Worm (Caenorhabditis elegans) whole organism, L4 larva: ENCODE measurements around the gene tgt-1.

Source experiments
- ZK546.5 ChIP-seq, 2 experiments: sonication (generic microtip); optimal IDR thresholded peaks; 2 replicates each; lab custom pipeline; 2017; ENCODE audit warnings: missing biosample characterization in 2 of 2, missing genetic modification characterization in 2 of 2
- php-3 ChIP-seq: fragments of 200-800 bp; sonication (Bioruptor generic); IDR thresholded peaks from 2 replicates; pipeline ENCODE4 v1.3.6; 2022; ENCODE audit warnings: missing genetic modification reagents, missing genetic modification characterization, missing compliant biosample characterization
- set-16 ChIP-seq: fragments of 200-800 bp; sonication (Bioruptor generic); IDR thresholded peaks from 2 replicates; pipeline ENCODE4 v1.3.6; 2022; ENCODE audit warnings: missing genetic modification reagents, missing genetic modification characterization, missing compliant biosample characterization
- snpc-4 ChIP-seq: fragments of 150-350 bp; optimal IDR thresholded peaks from 2 replicates; lab custom pipeline; 2014; ENCODE audit warnings: missing biosample characterization, missing genetic modification characterization

- TF ChIP-seq set-16 (GFP tag; lab: Robert Waterston, UW) (no peak), php-3 (GFP tag; lab: Robert Waterston, UW) (no peak), ZK546.5 (tag; optimal IDR thresholded peaks at IDR 0.05; lab: Kevin White, UChicago) (no peak), snpc-4 (tag; lab: Kevin White, UChicago) (no peak)
These were observed 50.9 kb downstream of the tgt-1 start for ce11 chrIV:11908733-11909132.
